Fruit fly (Drosophila melanogaster) whole organism, prepupa: ENCODE results near the gene CG9395.

Experiments
- Eip78C ChIP-seq: fragments of 200-800 bp; sonication (Bioruptor generic); peaks from one replicate; lab custom pipeline; 2016; ENCODE audit warnings: missing biosample characterization, missing genetic modification characterization
- net ChIP-seq: fragments of 200-800 bp; sonication (Bioruptor generic); optimal IDR thresholded peaks from 3 replicates; lab custom pipeline; 2016; ENCODE audit warnings: missing biosample characterization, missing genetic modification characterization

dm6 chr2L:13361465-13361864 is 6.6 kb upstream of the CG9395 start, which contains the start of gene CG9377:
- no peak for TF ChIP-seq Eip78C (GFP tag; lab: Kevin White, UChicago)
- TF ChIP-seq net, result no peak
